Worm (Caenorhabditis elegans): Measurements from ENCODE around the gene kin-15.

DNA sequence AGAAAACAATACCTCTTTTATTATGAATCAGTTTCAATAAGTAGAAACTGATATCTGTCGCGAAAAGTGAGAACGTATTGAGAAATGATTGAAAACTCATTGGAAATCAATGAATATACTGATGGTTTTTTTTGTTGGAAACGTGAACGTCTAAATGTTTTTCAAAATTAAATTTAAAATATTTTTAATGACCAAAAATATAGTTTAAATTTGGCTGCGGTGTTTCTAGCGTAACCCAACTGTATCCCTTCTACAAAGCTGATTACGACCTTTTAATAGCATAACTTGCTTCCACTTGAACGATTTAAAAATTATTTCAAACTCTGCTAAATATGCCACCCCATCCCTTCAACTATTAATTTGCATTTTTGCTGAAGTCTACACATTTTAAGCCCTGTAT, 22.0 kb downstream of the kin-15 start, which contains the start of gene M176.9:
- no peak for TF ChIP-seq ceh-13 (GFP tag; optimal IDR thresholded peaks at IDR 0.05)
- no peak for TF ChIP-seq F13C5.2 (tag; optimal IDR thresholded peaks at IDR 0.05)
- TF ChIP-seq ama-1 (optimal IDR thresholded peaks at IDR 0.05) = no peak
- no peak for TF ChIP-seq flt-1 (GFP tag; IDR thresholded peaks at IDR 0.05)
- no peak for TF ChIP-seq sea-1 (GFP tag; conservative IDR thresholded peaks at IDR 0.05)

All from whole organism, early embryonic.